Worm (Caenorhabditis elegans): ENCODE results near the gene Y48G9A.9.

DNA sequence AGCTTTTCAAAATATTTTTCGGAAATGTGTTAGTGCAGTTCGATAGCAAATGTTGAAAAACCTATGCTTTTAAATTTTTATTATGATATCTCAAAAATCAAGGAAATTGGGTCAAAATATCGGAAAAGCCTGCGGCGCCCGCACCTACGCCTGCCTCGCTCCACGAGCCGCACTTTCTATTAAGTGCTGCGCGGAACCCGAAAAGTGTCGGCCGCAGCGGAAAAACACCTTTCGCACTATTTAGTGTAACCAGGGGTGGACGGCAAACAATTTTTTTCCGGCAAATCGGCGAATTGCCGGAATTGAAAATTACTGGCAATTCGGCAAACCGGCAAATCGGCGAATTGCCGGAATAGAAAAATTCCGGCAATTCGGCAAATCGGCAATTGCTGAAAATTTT, 7.7 kb upstream of the Y48G9A.9 start:
- TF ChIP-seq ZK546.5 (tag; optimal IDR thresholded peaks at IDR 0.05) (no peak), fkh-10 (GFP tag; optimal IDR thresholded peaks at IDR 0.05) (no peak), unc-130 (GFP tag; optimal IDR thresholded peaks at IDR 0.05) (no peak), nhr-6 (tag; optimal IDR thresholded peaks at IDR 0.05) (no peak), lim-7 (GFP tag; IDR thresholded peaks at IDR 0.05) (no peak), Y5F2A.4 (GFP tag; optimal IDR thresholded peaks at IDR 0.05) (no peak), nhr-237 (tag; optimal IDR thresholded peaks at IDR 0.05) (no peak), lin-38 (GFP tag; IDR thresholded peaks at IDR 0.05) (no peak), T26A8.4 (GFP tag; IDR thresholded peaks at IDR 0.05) (no peak), skn-1 (tag; optimal IDR thresholded peaks at IDR 0.05) (no peak), dpl-1 (GFP tag; optimal IDR thresholded peaks at IDR 0.05) (no peak), jun-1 (tag; optimal IDR thresholded peaks at IDR 0.05) (no peak), nhr-10 (tag; optimal IDR thresholded peaks at IDR 0.05) (no peak)

Data from whole organism, L4 larva.